Worm (Caenorhabditis elegans) whole organism, midembryonic: ENCODE measurements around the gene Y41C4A.12.

ENCODE experiments used
- flt-1 ChIP-seq: fragments of 200-800 bp; sonication (Bioruptor generic); IDR thresholded peaks from 2 replicates; pipeline ENCODE4 v1.3.6; 2022; ENCODE audit warnings: missing genetic modification characterization, missing compliant biosample characterization
- med-1 ChIP-seq: sonication (generic microtip); optimal IDR thresholded peaks from 2 replicates; lab custom pipeline; 2017; ENCODE audit warnings: missing genetic modification characterization, mild to moderate bottlenecking, missing compliant biosample characterization, antibody characterized with exemption, missing genetic modification reagents; ENCODE audit not compliant: insufficient read depth
- ref-1 ChIP-seq: fragments of 200-800 bp; sonication (Bioruptor generic); conservative IDR thresholded peaks from 2 replicates; pipeline ENCODE4 v1.3.6; 2022; ENCODE audit warnings: missing genetic modification reagents, missing genetic modification characterization, missing compliant biosample characterization
- ztf-23 ChIP-seq: fragments of 200-800 bp; sonication (Bioruptor generic); IDR thresholded peaks from 2 replicates; pipeline ENCODE4 v1.3.6; 2022; ENCODE audit warnings: missing genetic modification reagents, missing genetic modification characterization, missing compliant biosample characterization
- ztf-29 ChIP-seq: fragments of 200-800 bp; sonication (Bioruptor generic); IDR thresholded peaks from 2 replicates; pipeline ENCODE4 v1.3.6; 2022; ENCODE audit warnings: missing genetic modification reagents, missing genetic modification characterization, missing compliant biosample characterization

DNA sequence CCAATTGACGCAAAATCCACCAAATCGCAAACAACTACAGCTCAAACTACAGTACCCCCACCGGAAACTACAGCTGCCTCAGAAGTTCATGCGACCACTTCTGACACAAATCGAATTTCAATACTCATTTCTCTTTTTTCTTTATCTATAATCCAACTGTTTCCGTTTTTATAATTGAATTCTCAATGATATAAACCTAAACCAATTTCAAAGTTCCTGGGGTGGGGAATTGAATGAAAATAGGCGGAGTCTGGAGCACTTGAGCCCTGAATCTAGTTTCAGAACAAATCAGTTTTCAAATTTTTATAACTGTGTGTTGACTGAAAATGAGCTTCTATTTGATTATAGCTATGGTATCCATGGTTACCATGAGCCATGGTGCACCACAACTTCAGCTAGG is 30.2 kb downstream of the Y41C4A.12 start, which contains the start of gene Y41C4A.6:
- TF ChIP-seq ztf-23 (GFP tag; lab: Robert Waterston, UW) (no peak), ref-1 (GFP tag; lab: Robert Waterston, UW) (no peak), ztf-29 (no peak), flt-1 (GFP tag; lab: Robert Waterston, UW) (no peak), med-1 (GFP tag; lab: Kevin White, UChicago) (no peak)
